Fruit fly (Drosophila melanogaster): ENCODE results near the gene alpha-Est1.

The alpha-Est1 gene

DNA sequence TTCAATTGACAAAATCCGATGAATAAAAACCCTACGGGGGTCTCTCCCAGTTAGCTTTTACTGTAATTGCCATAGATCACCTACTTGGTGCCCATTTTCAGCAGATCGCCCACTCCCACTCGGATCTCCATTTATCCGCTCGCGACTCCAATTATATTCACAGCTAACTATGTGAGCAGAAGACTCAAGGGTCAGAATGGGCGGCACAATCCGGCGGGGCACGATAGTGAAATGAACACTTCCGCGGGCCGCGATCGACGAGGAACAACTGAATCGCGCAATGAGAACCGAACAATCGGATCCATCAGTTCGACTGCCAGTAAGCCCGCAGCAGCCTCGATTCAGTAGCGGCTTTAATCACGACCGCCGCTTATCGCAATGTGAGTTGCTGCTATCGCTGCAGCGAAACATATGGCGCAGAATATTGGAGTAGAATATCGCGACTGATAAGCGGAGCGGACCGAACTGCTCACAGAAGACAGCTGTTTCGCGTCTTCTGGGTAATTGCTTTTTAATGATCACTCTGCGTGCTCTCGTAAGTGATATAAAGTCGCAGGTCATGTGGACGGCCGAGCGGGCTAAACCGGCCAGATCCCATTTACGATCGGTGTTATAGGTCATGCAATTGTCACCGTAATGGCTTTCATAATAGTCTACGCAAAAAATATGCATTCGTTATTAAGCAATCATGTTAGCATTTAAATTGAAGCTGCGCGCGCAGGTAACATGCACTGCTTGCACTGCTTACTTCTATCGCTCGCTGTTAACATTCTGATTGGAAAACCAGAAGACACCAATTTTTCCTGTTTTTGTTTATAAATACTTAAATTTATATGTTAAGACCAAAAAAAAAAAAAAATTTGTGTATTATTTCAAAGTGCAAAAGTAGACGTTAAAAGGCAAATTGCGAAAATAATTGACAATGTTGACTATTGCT is at the start of gene alpha-Est1:
alpha-Est1 (minus strand) TSS at position 317 of the 937 bp plus-strand sequence.
- TF ChIP-seq CTCF (optimal IDR thresholded peaks at IDR 0.05) (no peak), CG8478 (optimal IDR thresholded peaks at IDR 0.05) (no peak)

DNA sequence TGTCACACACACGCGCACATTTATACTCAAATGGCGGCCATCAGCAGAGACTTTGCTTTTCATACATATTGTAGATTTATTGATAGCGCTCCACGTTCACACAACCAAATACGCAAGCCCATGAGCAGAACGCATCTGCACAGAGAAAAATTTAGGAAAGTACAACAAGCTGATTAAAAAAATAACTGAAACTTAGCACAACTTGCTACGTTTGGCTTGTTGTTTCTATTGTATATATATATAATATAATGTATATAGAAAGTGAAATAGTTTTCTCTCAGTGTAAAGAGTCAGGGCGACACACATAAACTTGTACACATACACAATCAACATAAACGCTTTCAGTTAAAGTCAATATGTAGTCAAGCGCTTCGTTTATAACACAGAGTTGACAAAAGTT is 42.3 kb upstream of the alpha-Est1 start:
- TF ChIP-seq CG8478 (optimal IDR thresholded peaks at IDR 0.05) = no peak
- TF ChIP-seq CTCF (optimal IDR thresholded peaks at IDR 0.05) = no peak

DNA sequence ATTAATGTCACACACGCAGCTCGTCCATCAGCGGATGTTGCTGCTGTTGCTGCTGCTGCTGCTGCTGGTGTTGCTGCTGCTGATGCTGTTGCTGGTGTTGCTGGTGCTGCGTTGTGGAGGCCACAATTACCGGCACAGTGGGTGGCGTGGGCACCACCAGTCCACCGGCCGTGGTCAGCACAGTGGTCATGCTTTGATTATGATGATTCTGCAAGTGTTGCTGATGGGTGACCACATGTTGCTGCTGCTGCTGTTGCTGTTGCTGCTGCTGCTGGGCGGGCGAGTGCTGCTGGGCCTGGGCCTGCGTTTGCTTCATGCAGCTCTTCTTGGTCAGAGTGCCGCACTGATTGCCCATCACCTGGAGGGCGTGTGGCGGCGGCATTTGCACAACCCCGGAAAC is 23.3 kb upstream of the alpha-Est1 start:
- TF ChIP-seq CTCF (optimal IDR thresholded peaks at IDR 0.05) = no peak
- no peak for TF ChIP-seq CG8478 (optimal IDR thresholded peaks at IDR 0.05)

DNA sequence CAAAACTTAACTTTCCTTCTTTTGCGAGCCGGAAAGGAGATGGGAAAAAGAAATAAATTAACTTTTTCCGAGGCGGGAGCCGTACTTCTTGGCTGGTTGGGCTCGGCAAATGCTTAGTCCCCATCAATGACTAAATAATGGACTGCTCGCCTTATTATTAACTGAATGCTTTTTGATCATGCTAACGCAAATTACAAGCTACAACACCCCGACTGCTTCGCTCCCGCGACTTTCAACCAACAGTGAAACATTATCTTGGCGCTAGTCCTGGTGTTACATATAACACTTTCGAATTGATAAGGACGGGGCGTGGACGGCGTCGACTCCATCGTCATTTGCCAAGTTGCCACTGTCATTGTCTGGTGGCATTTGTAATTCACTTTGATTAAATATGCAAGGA is 2.8 kb upstream of the alpha-Est1 start, which contains the start of gene CG45545:
CG45545 (plus strand) TSS at position 301 of the 400 bp plus-strand sequence.
- TF ChIP-seq CTCF (optimal IDR thresholded peaks at IDR 0.05) = no peak
- no peak for TF ChIP-seq CG8478 (optimal IDR thresholded peaks at IDR 0.05)

DNA sequence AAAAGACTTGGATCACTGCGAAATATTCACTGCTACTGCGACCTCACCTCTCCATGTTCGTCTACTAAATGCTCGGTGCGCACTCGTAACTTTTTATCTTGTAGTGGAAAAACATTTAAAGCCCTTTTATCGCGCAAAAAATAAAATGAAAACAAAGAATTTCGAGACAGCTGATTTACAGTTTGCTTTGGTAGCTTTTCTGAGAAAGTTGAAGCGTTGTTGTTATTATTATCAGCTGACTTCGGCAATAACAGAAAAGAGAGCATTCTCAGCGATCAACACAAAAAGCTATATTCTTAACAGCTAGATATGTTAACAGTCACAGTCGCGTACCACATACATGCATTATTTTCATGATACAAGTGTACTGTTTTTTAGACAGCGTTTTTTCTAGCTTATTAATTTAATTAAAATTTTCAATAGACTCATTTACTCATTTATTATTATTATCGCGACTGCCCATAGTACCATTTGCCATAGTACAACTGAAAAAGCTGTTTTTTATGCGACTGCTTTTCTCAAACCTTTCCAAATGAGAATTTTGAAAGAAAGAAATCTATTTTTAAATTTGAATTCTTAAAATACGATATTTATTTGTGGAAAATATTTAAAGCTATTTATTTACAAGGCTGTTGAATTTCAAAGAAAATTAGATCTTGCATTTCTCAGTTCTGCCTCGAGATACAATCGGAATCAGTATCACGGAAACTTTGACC is 7.6 kb downstream of the alpha-Est1 start, which contains the start of the genes alpha-Est3 and alpha-Est2:
alpha-Est3 (minus strand) TSS at position 487 of the 716 bp plus-strand sequence.
alpha-Est2 (plus strand) TSS at position 666 of the 716 bp plus-strand sequence.
- TF ChIP-seq CG8478 (optimal IDR thresholded peaks at IDR 0.05) (no peak), CTCF (optimal IDR thresholded peaks at IDR 0.05) (no peak)

DNA sequence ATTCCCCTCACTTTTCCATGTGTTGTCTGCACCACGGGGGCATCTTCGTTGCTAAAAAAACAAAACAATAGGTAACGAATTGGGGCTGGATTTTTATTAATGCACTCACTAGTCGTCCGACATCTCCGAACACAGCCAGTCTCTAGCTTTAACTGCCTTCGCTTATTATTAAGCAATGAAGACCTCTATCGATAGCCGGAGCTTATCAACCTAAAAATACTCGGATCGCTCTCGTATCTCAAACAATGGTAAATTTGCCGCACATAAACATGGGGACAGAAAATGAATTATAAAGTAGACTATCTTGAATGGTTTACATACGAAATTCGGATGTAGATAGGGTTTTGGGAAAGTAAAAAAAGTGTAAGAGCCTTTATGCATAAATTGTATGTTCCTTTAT is 10.5 kb downstream of the alpha-Est1 start, which contains the start of gene alpha-Est4:
alpha-Est4 (minus strand) TSS at position 181 of the 400 bp plus-strand sequence.
- no peak for TF ChIP-seq CG8478 (optimal IDR thresholded peaks at IDR 0.05)

DNA sequence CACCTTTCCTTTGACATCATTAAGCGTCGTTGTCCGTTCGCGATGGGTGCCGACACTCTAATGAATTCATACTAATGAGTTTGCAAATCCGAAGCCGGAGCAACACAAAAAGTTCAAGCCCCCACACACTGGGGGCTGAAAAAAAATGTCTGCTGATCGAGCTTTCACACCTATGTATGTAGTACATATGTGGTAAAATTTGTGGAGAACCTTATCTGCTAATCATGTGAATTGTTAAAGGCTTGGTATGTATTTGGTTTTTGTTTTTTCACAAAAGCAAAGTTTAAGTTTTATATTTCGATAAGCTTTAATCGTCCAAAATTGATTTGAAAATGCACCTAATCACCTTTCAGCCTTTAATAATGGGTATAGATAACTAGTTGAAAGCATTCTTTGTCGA is 12.6 kb downstream of the alpha-Est1 start, which contains the start of gene alpha-Est5:
alpha-Est5 (minus strand) TSS at position 110 of the 400 bp plus-strand sequence.
- TF ChIP-seq CTCF (optimal IDR thresholded peaks at IDR 0.05) = no peak
- TF ChIP-seq CG8478 (optimal IDR thresholded peaks at IDR 0.05) = no peak

DNA sequence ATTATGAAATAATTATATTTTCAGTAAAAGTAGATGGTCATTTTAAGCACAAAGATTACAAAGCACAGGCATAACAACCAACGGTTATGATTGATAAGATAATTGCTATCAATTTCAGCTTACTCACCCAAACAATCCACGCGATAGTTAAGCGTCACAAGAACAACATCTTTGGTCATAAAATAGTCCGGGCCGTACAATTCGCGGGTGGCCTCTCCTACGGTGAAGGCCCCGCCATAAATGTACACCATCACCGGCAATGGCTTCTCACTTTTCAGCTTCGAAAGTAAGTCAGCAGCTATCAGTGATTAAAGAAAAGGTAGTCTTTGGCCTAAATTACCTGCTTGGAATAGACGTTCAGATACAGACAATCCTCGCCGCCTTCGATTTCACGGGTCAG is 13.3 kb downstream of the alpha-Est1 start:
- no peak for TF ChIP-seq CG8478 (optimal IDR thresholded peaks at IDR 0.05)
- TF ChIP-seq CTCF (optimal IDR thresholded peaks at IDR 0.05) = no peak

DNA sequence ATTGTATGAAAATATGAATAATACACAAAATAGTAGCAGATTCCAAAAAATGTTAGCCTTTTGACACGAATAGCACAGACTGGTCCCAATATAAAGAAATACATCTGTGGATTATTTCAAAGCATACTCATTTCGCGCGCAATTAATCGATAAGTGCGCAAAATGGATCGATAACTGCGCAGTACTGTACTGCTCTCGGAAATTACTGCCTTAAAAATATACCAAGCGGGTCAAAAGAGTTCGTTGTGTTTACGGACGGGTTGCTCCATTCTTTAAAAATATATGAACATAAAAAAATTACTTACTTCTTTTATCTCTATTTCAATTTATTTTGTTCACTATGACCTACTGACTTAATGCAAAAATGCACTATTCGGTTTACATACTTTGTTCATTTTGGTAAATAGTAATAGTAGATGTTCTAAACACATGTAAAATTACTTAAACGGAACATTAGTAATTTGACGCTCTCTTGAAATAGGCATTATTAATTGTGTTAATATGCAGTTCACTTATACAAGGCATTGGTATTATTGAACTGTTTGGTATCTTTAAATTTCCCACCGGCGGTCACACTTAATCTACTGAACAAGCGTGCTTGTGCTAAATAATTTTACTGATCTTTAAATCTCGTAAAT is 18.6 kb downstream of the alpha-Est1 start, which contains the start of the genes Rtnl2 and alphaTub84D:
Rtnl2 (minus strand) TSS at position 58 of the 638 bp plus-strand sequence.
alphaTub84D (plus strand) TSS at position 570 of the 638 bp plus-strand sequence.
- TF ChIP-seq CG8478 (optimal IDR thresholded peaks at IDR 0.05) (no peak), CTCF (optimal IDR thresholded peaks at IDR 0.05) (no peak)

DNA sequence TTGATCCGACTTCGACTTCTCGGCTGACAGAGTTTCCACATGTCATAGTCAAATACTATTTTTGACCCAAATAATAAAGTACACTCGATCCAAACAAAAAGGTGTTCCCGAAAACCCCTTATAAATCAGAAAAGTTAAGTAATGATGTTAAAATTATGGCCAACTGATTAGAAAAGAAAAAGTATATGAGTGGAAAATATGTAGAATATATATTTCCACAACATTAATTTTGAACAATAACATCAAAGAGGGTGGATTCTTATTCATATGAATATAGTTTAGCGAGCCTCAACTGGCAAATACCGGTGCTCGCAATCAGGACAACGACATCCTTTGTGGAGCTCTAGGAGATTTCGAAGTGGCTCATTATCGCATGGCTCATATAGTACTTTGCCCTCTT is 20.2 kb downstream of the alpha-Est1 start, which contains the start of gene alpha-Est6:
alpha-Est6 (minus strand) TSS at position 101 of the 400 bp plus-strand sequence.
- TF ChIP-seq CG8478 (optimal IDR thresholded peaks at IDR 0.05) (no peak), CTCF (optimal IDR thresholded peaks at IDR 0.05) (no peak)

DNA sequence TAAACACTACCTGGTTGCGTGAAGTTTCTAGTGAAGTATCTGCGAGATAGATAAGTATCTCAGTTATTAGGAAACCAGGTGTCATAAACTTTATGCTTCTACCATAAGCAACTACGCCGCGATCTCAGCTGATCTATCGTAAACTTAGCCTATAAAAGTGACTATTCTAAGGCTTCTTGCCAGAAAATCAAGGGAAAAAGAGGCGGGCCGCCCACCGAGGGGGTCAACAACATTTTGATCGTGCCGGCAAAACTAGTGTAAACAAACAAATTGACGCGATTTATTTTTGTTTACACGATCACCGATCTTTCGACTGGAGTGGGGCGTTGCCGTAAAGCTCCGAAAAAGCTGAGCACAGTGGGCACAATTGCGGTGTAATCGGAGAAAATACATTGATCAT is 24.8 kb downstream of the alpha-Est1 start:
- TF ChIP-seq CTCF (optimal IDR thresholded peaks at IDR 0.05) = no peak
- TF ChIP-seq CG8478 (optimal IDR thresholded peaks at IDR 0.05) = no peak

DNA sequence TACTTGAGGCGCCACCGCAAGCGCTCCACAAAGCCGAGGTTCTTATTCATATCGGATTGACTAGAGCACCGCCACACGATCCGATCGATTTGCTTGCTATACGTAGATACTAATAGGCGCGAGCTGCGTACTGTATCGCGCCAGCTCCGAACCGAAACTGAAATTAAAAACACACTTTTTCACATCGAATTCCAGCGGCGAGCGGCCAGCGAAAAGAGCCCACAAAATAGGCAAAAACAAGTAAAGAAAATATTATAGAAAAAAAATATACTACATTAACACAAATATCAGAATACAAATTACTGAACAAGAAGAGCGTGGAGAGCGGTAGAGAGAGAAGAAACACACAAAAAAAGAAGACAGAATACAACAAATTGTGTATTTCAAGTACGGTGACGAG is 25.3 kb downstream of the alpha-Est1 start, which contains the start of gene alpha-Est7:
alpha-Est7 (minus strand) TSS at position 160 of the 400 bp plus-strand sequence.
- TF ChIP-seq CTCF (optimal IDR thresholded peaks at IDR 0.05) (no peak), CG8478 (optimal IDR thresholded peaks at IDR 0.05) (no peak)

DNA sequence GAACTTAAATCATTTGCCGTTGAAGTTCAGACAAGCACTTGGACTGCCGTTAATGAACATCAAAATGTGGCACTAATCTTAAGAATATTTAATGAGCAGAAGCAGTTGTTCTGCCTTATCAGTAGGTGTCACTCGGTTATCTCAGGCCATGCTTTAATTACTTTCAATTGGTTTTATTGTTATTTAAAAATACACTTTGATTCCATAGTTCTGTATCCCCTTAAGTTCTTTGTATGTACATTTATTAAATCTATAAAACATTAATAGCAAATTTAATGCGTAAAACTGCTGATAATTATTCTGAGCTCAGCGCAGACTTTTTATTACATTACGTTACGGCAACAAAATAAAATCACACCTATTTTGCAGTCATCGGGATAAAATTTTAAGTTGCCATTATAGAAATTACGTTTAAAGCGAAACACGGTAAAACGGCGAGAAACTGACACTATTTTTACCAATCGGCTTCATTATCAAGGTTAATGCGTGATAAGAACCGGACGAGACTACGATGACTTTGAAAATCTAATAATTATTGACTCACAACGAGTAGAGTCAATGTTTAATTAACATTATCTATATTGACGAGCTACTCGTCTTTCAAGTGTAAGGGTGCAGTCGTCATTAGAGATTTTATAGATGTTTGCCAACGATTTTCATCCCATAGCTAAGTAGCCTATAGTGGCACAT is 26.5 kb downstream of the alpha-Est1 start:
- TF ChIP-seq CG8478 (optimal IDR thresholded peaks at IDR 0.05) (no peak), CTCF (optimal IDR thresholded peaks at IDR 0.05) (no peak)

DNA sequence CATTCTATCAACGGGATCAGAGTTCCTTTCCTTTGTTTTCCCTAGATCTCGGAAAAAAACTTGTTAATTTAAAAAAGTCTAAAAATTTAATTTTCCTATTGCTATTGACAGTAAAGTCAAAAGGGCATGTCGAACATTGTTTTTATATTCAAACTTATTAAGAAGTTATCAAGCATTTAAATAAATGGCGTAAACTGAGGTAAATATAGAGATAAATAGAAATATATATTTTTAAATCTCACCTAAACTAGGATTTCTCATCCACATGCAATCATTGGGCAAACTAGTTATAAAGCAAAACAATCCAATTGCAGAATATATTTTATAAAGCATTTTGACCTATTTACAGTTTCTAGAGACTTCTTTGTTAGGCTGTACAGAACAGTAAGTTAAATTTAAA is 29.6 kb downstream of the alpha-Est1 start, which contains the start of gene Ubc84D:
Ubc84D (minus strand) TSS at position 101 of the 400 bp plus-strand sequence.
- no peak for TF ChIP-seq CTCF (optimal IDR thresholded peaks at IDR 0.05)
- TF ChIP-seq CG8478 (optimal IDR thresholded peaks at IDR 0.05) = no peak
